Fruit fly (Drosophila melanogaster) whole organism, embryonic: Measurements from ENCODE around the gene Arp2.

Experiments
- Ada2b ChIP-seq: fragments of 200-800 bp; sonication (Bioruptor generic); IDR thresholded peaks from 2 replicates; pipeline ENCODE4 v1.3.6; 2022; ENCODE audit warnings: missing biosample characterization, missing genetic modification characterization
- Awh ChIP-seq: fragments of 200-800 bp; sonication (Bioruptor generic); IDR thresholded peaks from 2 replicates; pipeline ENCODE4, ENCODE4 v1.3.6; 2022; ENCODE audit warnings: missing biosample characterization, missing genetic modification characterization
- CG10147 ChIP-seq: fragments of 200-800 bp; sonication (Bioruptor generic); optimal IDR thresholded peaks from 2 replicates; lab custom pipeline; 2019; ENCODE audit warnings: missing biosample characterization, mild to moderate bottlenecking, missing genetic modification characterization, moderate library complexity
- CG11247 ChIP-seq: fragments of 200-800 bp; sonication (Bioruptor generic); IDR thresholded peaks from 2 replicates; pipeline ENCODE4 v1.3.6; 2022; ENCODE audit warnings: missing biosample characterization, missing genetic modification characterization
- CG11398 ChIP-seq: fragments of 200-800 bp; sonication (Bioruptor generic); optimal IDR thresholded peaks from 2 replicates; lab custom pipeline; 2016; ENCODE audit warnings: missing biosample characterization, missing genetic modification characterization
- CG11723 ChIP-seq: fragments of 200-800 bp; sonication (Bioruptor generic); optimal IDR thresholded peaks from 2 replicates; lab custom pipeline; 2017; ENCODE audit warnings: missing biosample characterization, mild to moderate bottlenecking, missing genetic modification characterization
- CG12659 ChIP-seq: fragments of 200-800 bp; sonication (Bioruptor generic); optimal IDR thresholded peaks from 3 replicates; lab custom pipeline; 2017; ENCODE audit warnings: mild to moderate bottlenecking, missing biosample characterization, missing genetic modification reagents, missing genetic modification characterization
- CG14050 ChIP-seq: fragments of 200-800 bp; sonication (Bioruptor generic); IDR thresholded peaks from 3 replicates; pipeline ENCODE4 v1.3.6; 2022; ENCODE audit warnings: missing biosample characterization, missing genetic modification characterization
- CG15269 ChIP-seq: fragments of 200-800 bp; sonication (Bioruptor generic); optimal IDR thresholded peaks from 2 replicates; lab custom pipeline; 2018; ENCODE audit warnings: missing biosample characterization, mild to moderate bottlenecking, missing genetic modification characterization, moderate library complexity
- CG1603 ChIP-seq: fragments of 200-800 bp; sonication (Bioruptor generic); optimal IDR thresholded peaks from 2 replicates; lab custom pipeline; 2019; ENCODE audit warnings: missing biosample characterization, mild to moderate bottlenecking, missing genetic modification characterization, moderate library complexity
- CG18011 ChIP-seq: fragments of 200-800 bp; sonication (Bioruptor generic); optimal IDR thresholded peaks from 2 replicates; lab custom pipeline; 2017; ENCODE audit warnings: missing biosample characterization, missing genetic modification characterization, mild to moderate bottlenecking, moderate library complexity, missing genotype
- CG30403 ChIP-seq: fragments of 200-800 bp; sonication (Bioruptor generic); optimal IDR thresholded peaks from 3 replicates; lab custom pipeline; 2016; ENCODE audit warnings: missing biosample characterization, missing genetic modification characterization
- CG30431 ChIP-seq: fragments of 200-800 bp; sonication (Bioruptor generic); optimal IDR thresholded peaks from 2 replicates; lab custom pipeline; 2017; ENCODE audit warnings: missing biosample characterization, missing genetic modification characterization
- CG31365 ChIP-seq: fragments of 200-800 bp; sonication (Bioruptor generic); optimal IDR thresholded peaks from 2 replicates; lab custom pipeline; 2018; ENCODE audit warnings: missing biosample characterization, mild to moderate bottlenecking, missing genetic modification characterization
- CG31441 ChIP-seq: fragments of 200-800 bp; sonication (Bioruptor generic); IDR thresholded peaks from 2 replicates; pipeline ENCODE4 v1.3.6; 2022; ENCODE audit warnings: missing biosample characterization, missing genetic modification characterization
- CG33557 ChIP-seq: fragments of 200-800 bp; sonication (Bioruptor generic); optimal IDR thresholded peaks from 2 replicates; lab custom pipeline; 2019; ENCODE audit warnings: missing biosample characterization, mild to moderate bottlenecking, missing genetic modification characterization, moderate library complexity
- CG4707 ChIP-seq: fragments of 200-800 bp; sonication (Bioruptor generic); optimal IDR thresholded peaks from 2 replicates; lab custom pipeline; 2018; ENCODE audit warnings: missing biosample characterization, mild to moderate bottlenecking, missing genetic modification characterization, moderate library complexity
- CG6175 ChIP-seq: fragments of 200-800 bp; sonication (Bioruptor generic); IDR thresholded peaks from 3 replicates; pipeline ENCODE4 v1.3.6; 2022; ENCODE audit warnings: missing biosample characterization, missing genetic modification characterization
- CkIIα-i1 ChIP-seq: fragments of 200-800 bp; sonication (Bioruptor generic); IDR thresholded peaks from 2 replicates; pipeline ENCODE4 v1.3.6; 2022; ENCODE audit warnings: missing biosample characterization, missing genetic modification characterization
- Dbx ChIP-seq: fragments of 200-800 bp; sonication (Bioruptor generic); IDR thresholded peaks from 3 replicates; pipeline ENCODE4 v1.3.6; 2022; ENCODE audit warnings: missing biosample characterization, missing genetic modification characterization
- Doc3 ChIP-seq: fragments of 200-800 bp; sonication (Bioruptor generic); IDR thresholded peaks from 3 replicates; pipeline ENCODE4 v1.3.6; 2022; ENCODE audit warnings: missing biosample characterization, missing genetic modification characterization; ENCODE audit not compliant: partially characterized antibody
- Elba2 ChIP-seq: fragments of 200-800 bp; sonication (Bioruptor generic); optimal IDR thresholded peaks from 3 replicates; lab custom pipeline; 2016; ENCODE audit warnings: missing biosample characterization, missing genetic modification characterization
- HLH54F ChIP-seq: fragments of 200-800 bp; sonication (Bioruptor generic); optimal IDR thresholded peaks from 3 replicates; lab custom pipeline; 2016; ENCODE audit warnings: missing biosample characterization, missing genetic modification characterization
- Hand ChIP-seq: fragments of 200-800 bp; sonication (Bioruptor generic); optimal IDR thresholded peaks from 2 replicates; lab custom pipeline; 2017; ENCODE audit warnings: mild to moderate bottlenecking, missing biosample characterization, missing genetic modification reagents, missing genetic modification characterization
- Lpt ChIP-seq: fragments of >200 bp; optimal IDR thresholded peaks from 2 replicates; lab custom pipeline; 2018; ENCODE audit warnings: missing biosample characterization, missing genetic modification characterization
- Oaz ChIP-seq: fragments of 200-800 bp; sonication (Bioruptor generic); IDR thresholded peaks from 2 replicates; pipeline ENCODE4 v1.3.6; 2022; ENCODE audit warnings: missing biosample characterization, missing genetic modification characterization
- Ptx1 ChIP-seq: fragments of 200-800 bp; sonication (Bioruptor generic); IDR thresholded peaks from 2 replicates; pipeline ENCODE4 v1.3.6; 2022; ENCODE audit warnings: missing biosample characterization, missing genetic modification characterization
- Sin3A ChIP-seq: fragments of >200 bp; optimal IDR thresholded peaks from 2 replicates; lab custom pipeline; 2018
- Xrp1 ChIP-seq: fragments of 200-800 bp; sonication (Bioruptor generic); IDR thresholded peaks from 2 replicates; pipeline ENCODE4 v1.3.6; 2022; ENCODE audit warnings: missing biosample characterization, missing genetic modification characterization
- al ChIP-seq: fragments of 200-800 bp; sonication (Bioruptor generic); IDR thresholded peaks from 2 replicates; pipeline ENCODE4 v1.3.6; 2022; ENCODE audit warnings: missing biosample characterization, missing genetic modification characterization
- bbx ChIP-seq: fragments of 200-800 bp; sonication (Bioruptor generic); IDR thresholded peaks from 2 replicates; pipeline ENCODE4 v1.3.6; 2022; ENCODE audit warnings: missing biosample characterization, missing genetic modification characterization; ENCODE audit not compliant: partially characterized antibody
- bowl ChIP-seq: fragments of 200-800 bp; sonication (Bioruptor generic); IDR thresholded peaks from 2 replicates; pipeline ENCODE4 v1.3.6; 2022; ENCODE audit warnings: missing biosample characterization, missing genetic modification characterization
- cg ChIP-seq: fragments of 200-800 bp; sonication (Bioruptor generic); optimal IDR thresholded peaks from 3 replicates; lab custom pipeline; 2019; ENCODE audit warnings: missing biosample characterization, mild to moderate bottlenecking, missing genetic modification characterization, moderate library complexity
- corto ChIP-seq: fragments of 200-800 bp; sonication (Bioruptor generic); optimal IDR thresholded peaks from 2 replicates; lab custom pipeline; 2016; ENCODE audit warnings: missing biosample characterization, mild to moderate bottlenecking, missing genetic modification characterization, moderate library complexity
- crc ChIP-seq: fragments of 200-800 bp; sonication (Bioruptor generic); optimal IDR thresholded peaks from 2 replicates; lab custom pipeline; 2016; ENCODE audit warnings: missing biosample characterization, missing genetic modification characterization
- esg ChIP-seq: fragments of 200-800 bp; sonication (Bioruptor generic); conservative IDR thresholded peaks from 2 replicates; pipeline ENCODE4 v1.3.6; 2022; ENCODE audit warnings: missing biosample characterization, missing genetic modification characterization
- fd102C ChIP-seq: fragments of 200-800 bp; sonication (Bioruptor generic); optimal IDR thresholded peaks from 2 replicates; lab custom pipeline; 2018; ENCODE audit warnings: missing biosample characterization, mild to moderate bottlenecking, missing genetic modification characterization, moderate library complexity
- gcm2 ChIP-seq: fragments of 200-800 bp; sonication (Bioruptor generic); optimal IDR thresholded peaks from 2 replicates; lab custom pipeline; 2016; ENCODE audit warnings: missing biosample characterization, missing genetic modification characterization
- jigr1 ChIP-seq: fragments of 200-800 bp; sonication (Bioruptor generic); IDR thresholded peaks from 3 replicates; pipeline ENCODE4 v1.3.6; 2022; ENCODE audit warnings: missing biosample characterization, missing genetic modification characterization
- peb ChIP-seq: fragments of 200-800 bp; sonication (Bioruptor generic); IDR thresholded peaks from 2 replicates; pipeline ENCODE4 v1.3.6; 2022; ENCODE audit warnings: missing biosample characterization, missing genetic modification characterization
- rib ChIP-seq: fragments of 200-800 bp; sonication (Bioruptor generic); IDR thresholded peaks from 2 replicates; pipeline ENCODE4 v1.3.6; 2022; ENCODE audit warnings: missing biosample characterization, missing genetic modification characterization
- ro ChIP-seq: fragments of 200-800 bp; sonication (Bioruptor generic); IDR thresholded peaks from 2 replicates; pipeline ENCODE4 v1.3.6; 2022; ENCODE audit warnings: missing biosample characterization, missing genetic modification characterization
- schlank ChIP-seq: fragments of 200-800 bp; sonication (Bioruptor generic); optimal IDR thresholded peaks from 2 replicates; lab custom pipeline; 2018; ENCODE audit warnings: missing biosample characterization, mild to moderate bottlenecking, missing genetic modification characterization
- tap ChIP-seq: fragments of 200-800 bp; optimal IDR thresholded peaks from 3 replicates; lab custom pipeline; 2019; ENCODE audit warnings: missing biosample characterization, mild to moderate bottlenecking, missing genetic modification characterization, moderate library complexity
- tio ChIP-seq: fragments of 200-800 bp; sonication (Bioruptor generic); optimal IDR thresholded peaks from 2 replicates; lab custom pipeline; 2017; ENCODE audit warnings: missing biosample characterization, missing genetic modification characterization, inconsistent platforms
- tx ChIP-seq: fragments of 200-800 bp; sonication (Bioruptor generic); optimal IDR thresholded peaks from 2 replicates; lab custom pipeline; 2016; ENCODE audit warnings: missing biosample characterization, missing genetic modification characterization
- unc-4 ChIP-seq: fragments of 200-800 bp; sonication (Bioruptor generic); IDR thresholded peaks from 2 replicates; pipeline ENCODE4 v1.3.6; 2022; ENCODE audit warnings: missing biosample characterization, missing genetic modification characterization; ENCODE audit not compliant: partially characterized antibody
- vnd ChIP-seq: fragments of 200-800 bp; sonication (Bioruptor generic); IDR thresholded peaks from 3 replicates; pipeline ENCODE4 v1.3.6; 2022; ENCODE audit warnings: missing biosample characterization, missing genetic modification characterization; ENCODE audit not compliant: partially characterized antibody
- vvl ChIP-seq: fragments of 200-800 bp; sonication (Bioruptor generic); IDR thresholded peaks from 2 replicates; pipeline ENCODE4 v1.3.6; 2022; ENCODE audit warnings: missing biosample characterization, missing genetic modification characterization
- zen2 ChIP-seq: fragments of 200-800 bp; sonication (Bioruptor generic); IDR thresholded peaks from 3 replicates; pipeline ENCODE4 v1.3.6; 2022; ENCODE audit warnings: missing biosample characterization, missing genetic modification characterization; ENCODE audit not compliant: partially characterized antibody

Gene Arp2

DNA sequence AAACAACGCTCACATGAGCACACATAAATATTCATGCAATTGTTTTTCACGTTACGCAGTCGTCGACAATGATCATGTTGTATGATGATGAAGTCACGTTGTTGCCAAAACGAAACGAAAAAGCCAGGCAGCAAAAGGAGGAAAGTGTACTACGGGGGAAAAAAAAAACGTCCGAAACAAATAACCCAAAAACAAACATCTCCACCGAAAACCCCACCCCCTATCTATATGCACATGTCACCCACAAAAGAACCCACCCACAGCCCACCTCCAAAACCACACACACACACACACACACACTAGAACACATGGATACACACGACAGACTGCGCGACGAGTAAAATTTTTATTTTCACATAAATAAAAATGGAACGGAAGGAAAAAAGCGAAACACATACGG lies 21.3 kb upstream of the Arp2 start:
- no peak for TF ChIP-seq al (GFP tag; lab: Robert Waterston, UW)
- TF ChIP-seq HLH54F (GFP tag; lab: Kevin White, UChicago), result no peak
- TF ChIP-seq zen2, result no peak
- TF ChIP-seq CG33557, result no peak
- TF ChIP-seq CG31441 (GFP tag; lab: Robert Waterston, UW), result no peak
- TF ChIP-seq Doc3 (GFP tag; lab: Robert Waterston, UW), result no peak
- TF ChIP-seq tap (tag; lab: Kevin White, UChicago), result no peak
- no peak for TF ChIP-seq Sin3A (lab: Kevin White, UChicago)
- TF ChIP-seq peb (GFP tag; lab: Robert Waterston, UW), result no peak
- TF ChIP-seq CG31365 (tag; lab: Kevin White, UChicago), result no peak
- TF ChIP-seq CG4707 (GFP tag; lab: Kevin White, UChicago), result no peak
- no peak for TF ChIP-seq CkIIα-i1 (GFP tag; lab: Robert Waterston, UW)

DNA sequence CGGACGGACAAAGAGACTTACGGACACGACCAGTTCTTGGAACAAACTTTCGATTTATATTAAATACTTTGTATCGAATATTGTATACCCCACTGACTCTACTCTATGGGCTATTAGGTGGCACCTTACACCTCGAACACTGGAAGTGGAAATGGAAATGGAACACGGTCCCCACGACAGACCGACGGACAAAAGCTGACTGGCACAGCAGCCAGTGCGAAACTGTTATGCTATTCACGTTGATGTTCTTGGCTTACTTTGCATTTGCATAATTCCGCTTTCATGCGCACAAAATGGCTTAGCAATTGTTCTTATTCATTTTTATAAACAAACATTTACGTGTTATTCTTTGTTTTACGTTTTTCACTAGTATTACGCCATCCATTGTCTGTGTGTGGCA lies 20.3 kb upstream of the Arp2 start:
- peak; percentile 92 for TF ChIP-seq CG18011 (GFP tag; lab: Kevin White, UChicago)
- TF ChIP-seq CG15269 (tag; lab: Kevin White, UChicago), result no peak
- TF ChIP-seq CG6175 (GFP tag; lab: Robert Waterston, UW), result no peak
- TF ChIP-seq rib (GFP tag; lab: Robert Waterston, UW), result no peak
- no peak for TF ChIP-seq esg (GFP tag; lab: Robert Waterston, UW)
- TF ChIP-seq Lpt, result no peak
- TF ChIP-seq corto (GFP tag; lab: Kevin White, UChicago), result no peak

DNA sequence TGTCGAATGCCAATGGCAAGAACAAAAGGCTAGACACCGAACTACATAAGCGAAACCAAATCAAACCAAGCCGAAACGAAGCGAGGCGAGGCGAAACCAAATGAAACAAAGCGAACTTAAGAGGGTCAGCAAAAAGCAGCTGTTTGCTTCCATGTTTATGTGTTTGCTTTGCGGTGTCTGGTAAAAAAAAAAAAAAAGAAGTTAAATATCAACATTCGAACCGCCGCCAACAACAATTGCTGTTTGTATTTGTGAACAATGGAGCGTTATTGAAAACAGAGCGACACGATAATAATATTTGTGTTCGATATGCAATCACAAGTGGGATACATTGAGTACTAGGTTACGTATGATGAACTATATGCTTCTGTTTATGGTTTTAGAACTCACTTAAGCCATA lies 19.9 kb upstream of the Arp2 start:
- TF ChIP-seq CG10147 (GFP tag; lab: Kevin White, UChicago), result no peak
- no peak for TF ChIP-seq Oaz (GFP tag; lab: Robert Waterston, UW)
- peak; percentile 44; the same call in 1 of the 2 replicates for TF ChIP-seq Xrp1
- TF ChIP-seq CG14050 (GFP tag; lab: Robert Waterston, UW), result no peak
- TF ChIP-seq CG1603 (tag; lab: Kevin White, UChicago), result peak; percentile 10
- no peak for TF ChIP-seq CG11723 (GFP tag; lab: Kevin White, UChicago)
- no peak for TF ChIP-seq CG12659 (GFP tag; lab: Kevin White, UChicago)
- no peak for TF ChIP-seq jigr1 (GFP tag; lab: Robert Waterston, UW)
- TF ChIP-seq vvl (GFP tag; lab: Robert Waterston, UW), result no peak
- TF ChIP-seq tio (GFP tag; lab: Kevin White, UChicago), result no peak
- TF ChIP-seq Hand (GFP tag; lab: Kevin White, UChicago), result peak; percentile 3
- 0 out of 2 replicates have a peak, but pooled peaks have one; percentile 26 for TF ChIP-seq CG11247 (GFP tag; lab: Robert Waterston, UW)
- no peak for TF ChIP-seq CG30431
- no peak for TF ChIP-seq Elba2 (GFP tag; lab: Kevin White, UChicago)
- no peak for TF ChIP-seq CkIIα-i1 (GFP tag; lab: Robert Waterston, UW)
- no peak for TF ChIP-seq schlank
- TF ChIP-seq Dbx (GFP tag; lab: Robert Waterston, UW), result no peak
- TF ChIP-seq Awh (GFP tag; lab: Robert Waterston, UW), result no peak
- TF ChIP-seq Ada2b (GFP tag; lab: Robert Waterston, UW), result no peak
- no peak for TF ChIP-seq vnd (GFP tag; lab: Robert Waterston, UW)
- TF ChIP-seq bbx (GFP tag; lab: Robert Waterston, UW), result no peak
- TF ChIP-seq unc-4 (GFP tag; lab: Robert Waterston, UW), result no peak
- no peak for TF ChIP-seq crc
- TF ChIP-seq CG11398 (GFP tag; lab: Kevin White, UChicago), result peak; percentile 6
- no peak for TF ChIP-seq Ptx1 (GFP tag; lab: Robert Waterston, UW)
- no peak for TF ChIP-seq tx
- TF ChIP-seq CG30403, result no peak
- TF ChIP-seq Sin3A (lab: Kevin White, UChicago), result no peak
- TF ChIP-seq cg (GFP tag; lab: Kevin White, UChicago), result no peak
- no peak for TF ChIP-seq gcm2 (GFP tag; lab: Kevin White, UChicago)
- no peak for TF ChIP-seq ro (GFP tag; lab: Robert Waterston, UW)
- TF ChIP-seq fd102C (GFP tag; lab: Kevin White, UChicago), result no peak
- no peak for TF ChIP-seq bowl (GFP tag; lab: Robert Waterston, UW)
